Worm (Caenorhabditis elegans): ENCODE results near the gene npp-5.
"Not testable (repeated sequence)": the region's sequence is repeated elsewhere in the genome, so short reads cannot be mapped to it uniquely, and the experiment has no call there.

DNA sequence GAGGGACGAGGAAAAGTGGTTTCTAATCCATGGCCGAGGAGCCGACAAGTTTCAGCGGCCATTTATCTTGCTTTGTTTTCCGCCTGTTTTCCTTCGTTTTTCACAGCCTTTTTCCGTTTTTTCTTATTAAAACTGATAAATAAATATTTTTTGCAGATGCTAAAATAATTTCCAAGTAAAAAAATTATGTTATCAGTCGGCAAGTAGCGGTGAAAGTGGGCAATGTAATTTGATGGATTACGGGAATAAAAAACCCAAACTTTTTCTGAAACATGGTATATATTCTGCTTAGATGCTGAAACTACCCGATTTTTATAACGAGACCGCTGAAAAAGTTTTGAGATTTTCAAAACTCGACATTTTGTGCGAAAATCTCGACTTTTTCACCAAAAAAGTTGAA is 47.6 kb downstream of the npp-5 start, which contains the start of gene dhgd-1:
- TF ChIP-seq nhr-25 (tag; optimal IDR thresholded peaks at IDR 0.05); unc-39 (tag; optimal IDR thresholded peaks at IDR 0.05); nhr-12 (tag; optimal IDR thresholded peaks at IDR 0.05); nhr-11 (tag; optimal IDR thresholded peaks at IDR 0.05); mab-5 (tag; optimal IDR thresholded peaks at IDR 0.05); aly-2 (tag; optimal IDR thresholded peaks at IDR 0.05); lin-11 (tag; optimal IDR thresholded peaks at IDR 0.05); mdl-1 (tag; optimal IDR thresholded peaks at IDR 0.05); fos-1 (tag; optimal IDR thresholded peaks at IDR 0.05); ama-1 (optimal IDR thresholded peaks at IDR 0.05); ZK546.5 (tag; optimal IDR thresholded peaks at IDR 0.05); ceh-16 (tag; optimal IDR thresholded peaks at IDR 0.05); ztf-4 (tag; optimal IDR thresholded peaks at IDR 0.05); nhr-77 (tag; optimal IDR thresholded peaks at IDR 0.05): not testable (repeated sequence)
